Fruit fly (Drosophila melanogaster): ENCODE results near the gene CG13731.

CG13731 gene

dm6 chr3L:17428779-17429178, 40.0 kb upstream of the CG13731 start, which contains the start of gene Gorab (continued):
- TF ChIP-seq nmo (GFP tag; optimal IDR thresholded peaks at IDR 0.05) (peak; percentile 95), CG2116 (GFP tag; optimal IDR thresholded peaks at IDR 0.05) (peak; percentile 83), Pdp1 (GFP tag; optimal IDR thresholded peaks at IDR 0.05) (peak; percentile 76 to 77), dmrt99B (tag; optimal IDR thresholded peaks at IDR 0.05) (peak; percentile 83), HLH4C (GFP tag; IDR thresholded peaks at IDR 0.05; ENCODE audit: partially characterized antibody) (peak; percentile 44; the same call in 2 of the 3 replicates), CG33557 (GFP tag; optimal IDR thresholded peaks at IDR 0.05) (peak; percentile 55), stwl (tag; optimal IDR thresholded peaks at IDR 0.05) (peak; percentile 93), Doc3 (GFP tag; IDR thresholded peaks at IDR 0.05; ENCODE audit: partially characterized antibody) (peak; percentile 42; the same call in 1 of the 3 replicates), BtbVII (GFP tag; optimal IDR thresholded peaks at IDR 0.05) (peak; percentile 55), mld (GFP tag; IDR thresholded peaks at IDR 0.05; ENCODE audit: partially characterized antibody) (no peak), Sry-δ (GFP tag; optimal IDR thresholded peaks at IDR 0.05) (peak; percentile 61), CoRest (tag; optimal IDR thresholded peaks at IDR 0.05) (peak; percentile 91), CG6791 (GFP tag; IDR thresholded peaks at IDR 0.05; ENCODE audit: partially characterized antibody) (peak; percentile 52; the same call in 1 of the 3 replicates), dati (GFP tag; IDR thresholded peaks at IDR 0.05) (peak; percentile 88), CG6654 (GFP tag; optimal IDR thresholded peaks at IDR 0.05) (peak; percentile 43), fd102C (GFP tag; optimal IDR thresholded peaks at IDR 0.05) (no peak), CG2129 (GFP tag; IDR thresholded peaks at IDR 0.05; ENCODE audit: partially characterized antibody) (no peak), toy (GFP tag; IDR thresholded peaks at IDR 0.05) (peak; percentile 90), CG4424 (GFP tag; optimal IDR thresholded peaks at IDR 0.05) (peak; percentile 87), Asciz (GFP tag; optimal IDR thresholded peaks at IDR 0.05) (peak; percentile 66), Hr39 (optimal IDR thresholded peaks at IDR 0.05) (no peak), CG17829 (tag; optimal IDR thresholded peaks at IDR 0.05) (peak; percentile 92), Adf1 (GFP tag; IDR thresholded peaks at IDR 0.05) (peak; percentile 74), br (optimal IDR thresholded peaks at IDR 0.05) (no peak), amos (GFP tag; IDR thresholded peaks at IDR 0.05; ENCODE audit: partially characterized antibody) (peak; percentile 54), Ptx1 (GFP tag; IDR thresholded peaks at IDR 0.05) (peak; percentile 98), CG33213 (GFP tag; optimal IDR thresholded peaks at IDR 0.05) (peak; percentile 80), CG12769 (tag; optimal IDR thresholded peaks at IDR 0.05) (no peak), zen (tag; optimal IDR thresholded peaks at IDR 0.05) (peak; percentile 91), gem (tag; optimal IDR thresholded peaks at IDR 0.05) (peak; percentile 90), CG2202 (tag; optimal IDR thresholded peaks at IDR 0.05) (peak; percentile 57), bab2 (GFP tag; optimal IDR thresholded peaks at IDR 0.05) (peak; percentile 83), dan (GFP tag; IDR thresholded peaks at IDR 0.05) (peak; percentile 91), CG17186 (GFP tag; optimal IDR thresholded peaks at IDR 0.05) (peak; percentile 33), tio (GFP tag; optimal IDR thresholded peaks at IDR 0.05) (peak; percentile 91), CG18476 (GFP tag; optimal IDR thresholded peaks at IDR 0.05) (peak; percentile 89), vnd (GFP tag; IDR thresholded peaks at IDR 0.05; ENCODE audit: partially characterized antibody) (no peak), Hr51 (GFP tag; optimal IDR thresholded peaks at IDR 0.05) (peak; percentile 77 to 82), CrebB (tag; optimal IDR thresholded peaks at IDR 0.05) (no peak), CG9817 (tag; optimal IDR thresholded peaks at IDR 0.05) (peak; percentile 75), btn (GFP tag; optimal IDR thresholded peaks at IDR 0.05) (peak; percentile 8), gce (GFP tag; IDR thresholded peaks at IDR 0.05) (peak; percentile 82; the same call in 1 of the 3 replicates), row (GFP tag; IDR thresholded peaks at IDR 0.05) (peak; percentile 97), HLH3B (GFP tag; IDR thresholded peaks at IDR 0.05) (peak; percentile 95), twi (tag; optimal IDR thresholded peaks at IDR 0.05) (peak; percentile 67), CG9215 (GFP tag; IDR thresholded peaks at IDR 0.05) (peak; percentile 93), BEAF-32 (GFP tag; optimal IDR thresholded peaks at IDR 0.05) (peak; percentile 76), CG8359 (GFP tag; optimal IDR thresholded peaks at IDR 0.05; ENCODE audit: borderline replicate concordance) (peak; percentile 10), CG13287 (GFP tag; IDR thresholded peaks at IDR 0.05; ENCODE audit: partially characterized antibody) (peak; percentile 62)
